Worm (Caenorhabditis elegans): ENCODE results near the gene scl-8.

ce11 chrIV:13057418-13057817 lies 14.1 kb upstream of the scl-8 start, which contains the start of gene scl-2:
- no peak for TF ChIP-seq dao-5 (tag; optimal IDR thresholded peaks at IDR 0.05)
- no peak for TF ChIP-seq him-1 (tag; optimal IDR thresholded peaks at IDR 0.05)
